Worm (Caenorhabditis elegans) whole organism, midembryonic: ENCODE results near the gene Y66A7A.7.

Experiments
- T22C8.4 ChIP-seq: fragments of 200-800 bp; sonication (Bioruptor generic); IDR thresholded peaks from 2 replicates; pipeline ENCODE4 v1.3.6; 2022; ENCODE audit warnings: missing genetic modification characterization, missing compliant biosample characterization
- cog-1 ChIP-seq: sonication (generic microtip); optimal IDR thresholded peaks from 2 replicates; lab custom pipeline; 2016; ENCODE audit warnings: missing genetic modification characterization, missing compliant biosample characterization
- flt-1 ChIP-seq: fragments of 200-800 bp; sonication (Bioruptor generic); IDR thresholded peaks from 2 replicates; pipeline ENCODE4 v1.3.6; 2022; ENCODE audit warnings: missing genetic modification characterization, missing compliant biosample characterization
- klf-2 ChIP-seq: fragments of 200-800 bp; sonication (Bioruptor generic); conservative IDR thresholded peaks from 2 replicates; pipeline ENCODE4 v1.3.6; 2022; ENCODE audit warnings: missing genetic modification reagents, missing genetic modification characterization, missing compliant biosample characterization
- med-1 ChIP-seq: sonication (generic microtip); optimal IDR thresholded peaks from 2 replicates; lab custom pipeline; 2017; ENCODE audit warnings: missing genetic modification characterization, mild to moderate bottlenecking, missing compliant biosample characterization, antibody characterized with exemption, missing genetic modification reagents; ENCODE audit not compliant: insufficient read depth
- tab-1 ChIP-seq: fragments of 200-800 bp; sonication (Bioruptor generic); IDR thresholded peaks from 2 replicates; pipeline ENCODE4 v1.3.6; 2022; ENCODE audit warnings: missing genetic modification characterization, missing compliant biosample characterization
- ztf-23 ChIP-seq: fragments of 200-800 bp; sonication (Bioruptor generic); IDR thresholded peaks from 2 replicates; pipeline ENCODE4 v1.3.6; 2022; ENCODE audit warnings: missing genetic modification reagents, missing genetic modification characterization, missing compliant biosample characterization
- ztf-29 ChIP-seq: fragments of 200-800 bp; sonication (Bioruptor generic); IDR thresholded peaks from 2 replicates; pipeline ENCODE4 v1.3.6; 2022; ENCODE audit warnings: missing genetic modification reagents, missing genetic modification characterization, missing compliant biosample characterization

- TF ChIP-seq tab-1 (no peak), flt-1 (GFP tag; lab: Robert Waterston, UW) (no peak), ztf-29 (GFP tag; lab: Robert Waterston, UW) (no peak), ztf-23 (GFP tag; lab: Robert Waterston, UW) (no peak), med-1 (no peak), cog-1 (tag; lab: Kevin White, UChicago) (no peak), T22C8.4 (GFP tag; lab: Robert Waterston, UW) (no peak), klf-2 (GFP tag; lab: Robert Waterston, UW) (no peak)
Observed at ce11 chrIII:11651430-11651829, 22.2 kb upstream of the Y66A7A.7 start.
